Worm (Caenorhabditis elegans) whole organism, late embryonic: ENCODE data around the gene Y55B1BL.1.

Experiments
- C08G9.2 ChIP-seq: sonication (generic microtip); optimal IDR thresholded peaks from 2 replicates; lab custom pipeline; 2016; ENCODE audit warnings: mild to moderate bottlenecking, missing genetic modification characterization, moderate library complexity, missing compliant biosample characterization
- Y22D7AL.16 ChIP-seq: sonication (generic microtip); optimal IDR thresholded peaks from 2 replicates; lab custom pipeline; 2016; ENCODE audit warnings: missing genetic modification characterization, missing compliant biosample characterization
- ama-1 ChIP-seq: fragments of 150-350 bp; optimal IDR thresholded peaks from 2 replicates; lab custom pipeline; 2014
- ceh-18 ChIP-seq: sonication (generic microtip); optimal IDR thresholded peaks from 2 replicates; lab custom pipeline; 2016; ENCODE audit warnings: missing genetic modification characterization, missing compliant biosample characterization
- ceh-48 ChIP-seq: sonication (generic microtip); optimal IDR thresholded peaks from 2 replicates; lab custom pipeline; 2016; ENCODE audit warnings: missing genetic modification characterization, inconsistent platforms, missing compliant biosample characterization
- pha-4 ChIP-seq: fragments of 150-350 bp; optimal IDR thresholded peaks from 2 replicates; lab custom pipeline; 2018; ENCODE audit warnings: missing biosample characterization, missing genetic modification reagents, missing genetic modification characterization
- tbx-2 ChIP-seq: sonication (generic microtip); optimal IDR thresholded peaks from 2 replicates; lab custom pipeline; 2016; ENCODE audit warnings: missing genetic modification characterization, missing compliant biosample characterization
- unc-3 ChIP-seq, 2 experiments: fragments of 200-800 bp in 1 of 2; sonication (Bioruptor generic) in 1 of 2; sonication (generic microtip) in 1 of 2; conservative IDR thresholded peaks in 1 of 2; optimal IDR thresholded peaks in 1 of 2; 2 replicates each; pipeline versions ENCODE4 v1.3.6 to Lab custom; 2016 to 2022; ENCODE audit warnings: missing compliant biosample characterization in 2 of 2, missing genetic modification characterization in 2 of 2, missing genetic modification reagents in 1 of 2

- TF ChIP-seq ama-1 (lab: Kevin White, UChicago) (no peak), pha-4 (tag; lab: Kevin White, UChicago) (no peak), tbx-2 (tag; lab: Kevin White, UChicago) (no peak), Y22D7AL.16 (tag; lab: Kevin White, UChicago) (no peak), ceh-18 (no peak), unc-3 (GFP tag; conservative IDR thresholded peaks at IDR 0.05; lab: Robert Waterston, UW) (no peak), unc-3 (tag; optimal IDR thresholded peaks at IDR 0.05; lab: Kevin White, UChicago) (no peak), C08G9.2 (tag; lab: Kevin White, UChicago) (no peak), ceh-48 (no peak)
Measured at ce11 chrIII:439926-440325, 37.7 kb downstream of the Y55B1BL.1 start, which contains the start of gene affl-1.
